Worm (Caenorhabditis elegans): Measurements from ENCODE around the gene T13H5.8.

DNA sequence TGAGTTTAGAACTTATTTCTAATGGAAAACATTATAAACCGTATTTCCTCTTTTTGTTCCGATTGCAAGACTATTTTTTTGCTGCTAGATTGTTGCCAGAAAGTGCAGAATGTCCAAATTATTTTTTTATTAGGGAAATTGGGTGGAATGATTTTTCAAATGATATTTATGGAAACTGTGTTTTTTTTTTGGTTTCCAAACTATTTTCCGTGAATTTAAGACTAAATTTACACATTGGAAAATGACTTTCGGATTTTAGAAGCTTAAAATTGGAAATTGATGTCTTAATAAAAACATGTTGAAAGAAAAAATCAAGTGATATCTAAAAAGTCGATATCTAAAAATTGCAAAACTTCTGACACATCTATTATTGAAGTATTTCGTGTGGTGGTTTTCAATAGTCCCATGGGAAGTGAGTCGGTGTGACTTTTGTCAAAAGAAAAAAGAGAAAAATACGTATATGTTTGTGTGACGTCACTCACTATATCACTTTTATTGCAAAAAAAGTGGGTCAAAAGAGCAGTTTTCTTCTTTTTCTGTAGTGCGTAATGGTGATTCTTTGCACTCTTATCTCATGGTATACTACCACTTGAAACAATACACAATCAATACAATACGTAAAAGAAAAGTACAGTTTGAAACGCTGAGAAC is 14.1 kb upstream of the T13H5.8 start:
- no peak for TF ChIP-seq ztf-4 (tag; optimal IDR thresholded peaks at IDR 0.05)
- TF ChIP-seq ceh-9 (tag; optimal IDR thresholded peaks at IDR 0.05): no peak
- TF ChIP-seq pha-4 (tag; optimal IDR thresholded peaks at IDR 0.05): no peak
- TF ChIP-seq aly-2 (tag; optimal IDR thresholded peaks at IDR 0.05): no peak
- no peak for TF ChIP-seq nhr-23 (tag; optimal IDR thresholded peaks at IDR 0.05)
